Worm (Caenorhabditis elegans) whole organism, L2 larva: ENCODE results near the gene B0393.5.

Experiments
- elt-1 ChIP-seq: fragments of 150-350 bp; optimal IDR thresholded peaks from 2 replicates; lab custom pipeline; 2014; ENCODE audit warnings: missing biosample characterization, missing genetic modification characterization
- nhr-11 ChIP-seq: fragments of 150-350 bp; optimal IDR thresholded peaks from 2 replicates; lab custom pipeline; 2014; ENCODE audit warnings: missing biosample characterization, missing genetic modification characterization
- nhr-12 ChIP-seq: fragments of 150-350 bp; optimal IDR thresholded peaks from 2 replicates; lab custom pipeline; 2014; ENCODE audit warnings: missing biosample characterization, missing genetic modification characterization
- nhr-23 ChIP-seq: fragments of 150-350 bp; optimal IDR thresholded peaks from 2 replicates; lab custom pipeline; 2014; ENCODE audit warnings: missing biosample characterization, missing genetic modification reagents, missing genetic modification characterization

DNA sequence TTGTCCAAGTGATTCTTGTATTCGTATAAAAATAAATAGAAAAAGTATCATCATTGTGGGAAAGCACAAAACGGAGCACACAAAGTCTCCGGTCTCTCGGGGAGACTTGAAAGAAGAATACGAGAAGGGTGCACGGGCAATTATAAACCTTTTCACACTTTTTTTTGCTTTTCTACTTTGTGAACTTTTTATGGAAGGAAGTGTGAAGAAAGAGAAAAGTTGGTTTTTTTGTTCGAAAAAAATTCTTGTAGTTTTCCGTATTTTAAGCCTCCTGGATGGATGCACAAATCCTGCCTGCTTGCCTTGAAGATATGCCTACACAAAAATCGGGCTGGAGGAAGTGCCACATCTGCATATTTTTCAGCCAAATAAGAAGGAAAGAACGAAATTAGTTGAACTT is 12.4 kb downstream of the B0393.5 start, which contains the start of gene B0393.7:
- TF ChIP-seq nhr-23 (tag; lab: Kevin White, UChicago) (no peak), elt-1 (no peak), nhr-12 (tag; lab: Kevin White, UChicago) (no peak), nhr-11 (no peak)
